Worm (Caenorhabditis elegans) whole organism, late embryonic: ENCODE results near the gene hil-7.

Experiments
- C08G9.2 ChIP-seq: sonication (generic microtip); optimal IDR thresholded peaks from 2 replicates; lab custom pipeline; 2016; ENCODE audit warnings: mild to moderate bottlenecking, missing genetic modification characterization, moderate library complexity, missing compliant biosample characterization
- K09A11.1 ChIP-seq: sonication (generic microtip); optimal IDR thresholded peaks from 2 replicates; lab custom pipeline; 2017; ENCODE audit warnings: antibody characterized with exemption, mild to moderate bottlenecking, missing genetic modification characterization, missing compliant biosample characterization; ENCODE audit not compliant: insufficient read depth
- T23F11.4 ChIP-seq: fragments of 200-800 bp; sonication (Bioruptor generic); optimal IDR thresholded peaks from 2 replicates; lab custom pipeline; 2018; ENCODE audit warnings: mild to moderate bottlenecking, missing genetic modification characterization, missing compliant biosample characterization
- Y22D7AL.16 ChIP-seq: sonication (generic microtip); optimal IDR thresholded peaks from 2 replicates; lab custom pipeline; 2016; ENCODE audit warnings: missing genetic modification characterization, missing compliant biosample characterization
- ceh-19 ChIP-seq: fragments of 200-800 bp; sonication (Bioruptor generic); optimal IDR thresholded peaks from 2 replicates; lab custom pipeline; 2018; ENCODE audit warnings: mild to moderate bottlenecking, missing genetic modification characterization, missing compliant biosample characterization
- ceh-45 ChIP-seq: fragments of 200-800 bp; sonication (Bioruptor generic); IDR thresholded peaks from 2 replicates; pipeline ENCODE4 v1.3.6; 2022; ENCODE audit warnings: missing genetic modification reagents, missing genetic modification characterization, missing compliant biosample characterization
- ceh-9 ChIP-seq: sonication (generic microtip); optimal IDR thresholded peaks from 2 replicates; lab custom pipeline; 2016; ENCODE audit warnings: mild to moderate bottlenecking, missing genetic modification characterization, inconsistent platforms, missing compliant biosample characterization
- che-1 ChIP-seq: sonication (generic microtip); optimal IDR thresholded peaks from 2 replicates; lab custom pipeline; 2016; ENCODE audit warnings: mild to moderate bottlenecking, missing genetic modification characterization, missing compliant biosample characterization
- dmd-4 ChIP-seq: sonication (generic microtip); optimal IDR thresholded peaks from 2 replicates; lab custom pipeline; 2016; ENCODE audit warnings: borderline replicate concordance, missing genetic modification characterization, missing compliant biosample characterization
- dve-1 ChIP-seq: sonication (generic microtip); optimal IDR thresholded peaks from 2 replicates; lab custom pipeline; 2017; ENCODE audit warnings: antibody characterized with exemption, mild to moderate bottlenecking, missing genetic modification characterization, missing compliant biosample characterization
- fax-1 ChIP-seq: sonication (generic microtip); optimal IDR thresholded peaks from 2 replicates; lab custom pipeline; 2016; ENCODE audit warnings: missing genotype, missing genetic modification characterization, missing compliant biosample characterization
- fkh-10 ChIP-seq: fragments of 150-350 bp; optimal IDR thresholded peaks from 2 replicates; lab custom pipeline; 2014; ENCODE audit warnings: missing biosample characterization, missing genetic modification reagents, missing genetic modification characterization
- fkh-6 ChIP-seq: sonication (generic microtip); optimal IDR thresholded peaks from 2 replicates; lab custom pipeline; 2016; ENCODE audit warnings: missing genetic modification characterization, missing compliant biosample characterization
- gmeb-2 ChIP-seq: sonication (generic microtip); optimal IDR thresholded peaks from 2 replicates; lab custom pipeline; 2016; ENCODE audit warnings: missing genetic modification characterization, inconsistent platforms, missing compliant biosample characterization
- hlh-30 ChIP-seq: sonication (generic microtip); optimal IDR thresholded peaks from 2 replicates; lab custom pipeline; 2017; ENCODE audit warnings: antibody characterized with exemption, missing genetic modification characterization, missing compliant biosample characterization; ENCODE audit not compliant: insufficient read depth
- nhr-232 ChIP-seq: sonication (generic microtip); optimal IDR thresholded peaks from 2 replicates; lab custom pipeline; 2016; ENCODE audit warnings: missing genetic modification characterization, missing compliant biosample characterization
- npax-4 ChIP-seq: sonication (generic microtip); optimal IDR thresholded peaks from 2 replicates; lab custom pipeline; 2016; ENCODE audit warnings: missing genetic modification characterization, missing compliant biosample characterization
- odd-2 ChIP-seq: sonication (generic microtip); optimal IDR thresholded peaks from 2 replicates; lab custom pipeline; 2017; ENCODE audit warnings: antibody characterized with exemption, mild to moderate bottlenecking, missing genetic modification characterization, missing compliant biosample characterization
- pag-3 ChIP-seq: sonication (generic microtip); optimal IDR thresholded peaks from 2 replicates; lab custom pipeline; 2016; ENCODE audit warnings: missing compliant biosample characterization, missing genetic modification characterization, borderline replicate concordance
- syd-9 ChIP-seq: sonication (generic microtip); optimal IDR thresholded peaks from 2 replicates; lab custom pipeline; 2016; ENCODE audit warnings: mild to moderate bottlenecking, missing genetic modification characterization, moderate library complexity, missing compliant biosample characterization
- ttx-3 ChIP-seq: sonication (generic microtip); optimal IDR thresholded peaks from 2 replicates; lab custom pipeline; 2016; ENCODE audit warnings: missing genetic modification reagents, missing genetic modification characterization, missing compliant biosample characterization
- unc-3 ChIP-seq, 2 experiments: fragments of 200-800 bp in 1 of 2; sonication (Bioruptor generic) in 1 of 2; sonication (generic microtip) in 1 of 2; conservative IDR thresholded peaks in 1 of 2; optimal IDR thresholded peaks in 1 of 2; 2 replicates each; pipeline versions ENCODE4 v1.3.6 to Lab custom; 2016 to 2022; ENCODE audit warnings: missing compliant biosample characterization in 2 of 2, missing genetic modification characterization in 2 of 2, missing genetic modification reagents in 1 of 2
- unc-55 ChIP-seq: sonication (generic microtip); optimal IDR thresholded peaks from 2 replicates; lab custom pipeline; 2017; ENCODE audit warnings: missing biosample characterization, missing genetic modification reagents, missing genetic modification characterization
- unc-86 ChIP-seq: sonication (generic microtip); optimal IDR thresholded peaks from 2 replicates; lab custom pipeline; 2016; ENCODE audit warnings: missing genetic modification characterization, missing compliant biosample characterization
- ztf-16 ChIP-seq: sonication (generic microtip); optimal IDR thresholded peaks from 2 replicates; lab custom pipeline; 2017; ENCODE audit warnings: missing genetic modification characterization, missing compliant biosample characterization

The hil-7 gene

ce11 chrIV:6655747-6656146 is 9.6 kb downstream of the hil-7 start:
- TF ChIP-seq unc-3 (GFP tag; conservative IDR thresholded peaks at IDR 0.05; lab: Robert Waterston, UW) (no peak), unc-3 (tag; optimal IDR thresholded peaks at IDR 0.05; lab: Kevin White, UChicago) (no peak), T23F11.4 (GFP tag; lab: Kevin White, UChicago) (no peak), C08G9.2 (tag; lab: Kevin White, UChicago) (no peak), npax-4 (tag; lab: Kevin White, UChicago) (no peak), fkh-10 (GFP tag; lab: Kevin White, UChicago) (no peak), pag-3 (no peak)
- TF ChIP-seq, all 69 proteins: peak for 0

- TF ChIP-seq fkh-6 (no peak), hlh-30 (no peak), dmd-4 (tag; lab: Kevin White, UChicago) (no peak), unc-55 (GFP tag; lab: Kevin White, UChicago) (no peak), ceh-9 (tag; lab: Kevin White, UChicago) (no peak), odd-2 (tag; lab: Kevin White, UChicago) (no peak), ttx-3 (tag; lab: Kevin White, UChicago) (no peak), fax-1 (tag; lab: Kevin White, UChicago) (no peak), unc-86 (tag; lab: Kevin White, UChicago) (no peak)
Measured at ce11 chrIV:6657519-6658031, 11.5 kb downstream of the hil-7 start, which contains the start of gene C01B10.11. Gene C01B10.11 (plus strand): TSS chrIV:6657981.

- no peak for TF ChIP-seq ceh-19 (GFP tag; lab: Kevin White, UChicago)
- no peak for TF ChIP-seq ceh-45 (GFP tag; lab: Robert Waterston, UW)
- TF ChIP-seq syd-9 (tag; lab: Kevin White, UChicago): no peak
- no peak for TF ChIP-seq fax-1 (tag; lab: Kevin White, UChicago)
- no peak for TF ChIP-seq che-1 (tag; lab: Kevin White, UChicago)
- no peak for TF ChIP-seq unc-3 (GFP tag; conservative IDR thresholded peaks at IDR 0.05; lab: Robert Waterston, UW)
- TF ChIP-seq unc-3 (tag; optimal IDR thresholded peaks at IDR 0.05; lab: Kevin White, UChicago): no peak
- TF ChIP-seq gmeb-2 (tag; lab: Kevin White, UChicago): no peak
- no peak for TF ChIP-seq Y22D7AL.16
- no peak for TF ChIP-seq dmd-4 (tag; lab: Kevin White, UChicago)
- no peak for TF ChIP-seq nhr-232 (tag; lab: Kevin White, UChicago)
Measured at ce11 chrIV:6664336-6664735, 18.2 kb downstream of the hil-7 start.

- TF ChIP-seq ztf-16 (no peak), npax-4 (tag; lab: Kevin White, UChicago) (no peak), gmeb-2 (tag; lab: Kevin White, UChicago) (no peak), dve-1 (no peak), K09A11.1 (no peak)
Measured at ce11 chrIV:6667898-6668297, 21.8 kb downstream of the hil-7 start, which contains the start of gene Y73B6A.1. Gene Y73B6A.1 (minus strand): TSS chrIV:6667998.
